Worm (Caenorhabditis elegans) whole organism, L4/young adult: ENCODE data around the gene nex-2.

Experiments used
- W03F9.2 ChIP-seq: fragments of 150-350 bp; optimal IDR thresholded peaks from 2 replicates; lab custom pipeline; 2014; ENCODE audit warnings: missing biosample characterization, missing genetic modification characterization
- dao-5 ChIP-seq: sonication (generic microtip); optimal IDR thresholded peaks from 2 replicates; lab custom pipeline; 2016; ENCODE audit warnings: missing genotype, missing genetic modification characterization, moderate library complexity, missing compliant biosample characterization
- him-1 ChIP-seq: sonication (generic microtip); optimal IDR thresholded peaks from 2 replicates; lab custom pipeline; 2016; ENCODE audit warnings: missing genotype, missing genetic modification reagents, missing genetic modification characterization, missing compliant biosample characterization

ce11 chrIII:10285623-10286022, 44.6 kb downstream of the nex-2 start, which contains the start of gene K10G9.2:
- TF ChIP-seq W03F9.2 (tag; lab: Kevin White, UChicago) (no peak), him-1 (tag; lab: Kevin White, UChicago) (no peak), dao-5 (tag; lab: Kevin White, UChicago) (no peak)
